Worm (Caenorhabditis elegans) whole organism, L4/young adult: Measurements from ENCODE around the gene C25F9.8.

ENCODE experiments used
- W03F9.2 ChIP-seq: fragments of 150-350 bp; optimal IDR thresholded peaks from 2 replicates; lab custom pipeline; 2014; ENCODE audit warnings: missing biosample characterization, missing genetic modification characterization
- him-1 ChIP-seq: sonication (generic microtip); optimal IDR thresholded peaks from 2 replicates; lab custom pipeline; 2016; ENCODE audit warnings: missing genotype, missing genetic modification reagents, missing genetic modification characterization, missing compliant biosample characterization

DNA sequence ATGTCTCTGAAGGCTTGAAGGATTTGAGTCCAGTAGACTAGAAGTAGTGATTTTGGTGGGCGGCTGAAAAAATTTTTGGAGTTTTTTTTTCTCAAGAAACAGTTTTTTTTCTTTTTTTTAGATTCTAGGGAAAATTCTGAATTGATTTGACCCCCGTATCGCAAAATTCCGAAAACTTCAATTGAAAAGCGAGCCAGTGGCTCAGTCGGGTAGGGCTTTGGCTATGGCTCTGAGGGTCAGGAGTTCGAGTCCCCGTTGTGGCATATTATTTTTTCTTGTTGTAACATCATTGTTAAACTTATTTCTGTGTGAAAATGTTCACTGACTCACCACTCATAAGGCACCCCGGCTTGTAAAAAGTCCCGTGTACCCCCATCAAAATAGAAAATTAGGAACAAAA, 3.5 kb downstream of the C25F9.8 start:
- TF ChIP-seq W03F9.2 (tag; lab: Kevin White, UChicago) (no peak), him-1 (tag; lab: Kevin White, UChicago) (no peak)
